Worm (Caenorhabditis elegans) whole organism, L4 larva: ENCODE measurements around the gene rbx-1.

Experiments used
- F44E2.7 ChIP-seq: fragments of 200-800 bp; sonication (Bioruptor generic); IDR thresholded peaks from 2 replicates; pipeline ENCODE4 v2.1.2; 2022; ENCODE audit warnings: missing genetic modification characterization, missing compliant biosample characterization
- F49E8.2 ChIP-seq: sonication (generic microtip); optimal IDR thresholded peaks from 2 replicates; lab custom pipeline; 2016; ENCODE audit warnings: missing compliant biosample characterization, mild to moderate bottlenecking, missing genetic modification characterization, borderline replicate concordance
- T26A8.4 ChIP-seq: fragments of 200-800 bp; sonication (Bioruptor generic); IDR thresholded peaks from 2 replicates; pipeline ENCODE4 v1.3.6; 2022; ENCODE audit warnings: missing genetic modification characterization, missing compliant biosample characterization
- Y105C5A.15 ChIP-seq: fragments of 200-800 bp; sonication (Bioruptor generic); IDR thresholded peaks from 2 replicates; pipeline ENCODE4 v1.3.6; 2022; ENCODE audit warnings: missing genetic modification characterization, missing compliant biosample characterization
- Y5F2A.4 ChIP-seq: fragments of 200-800 bp; sonication (Bioruptor generic); optimal IDR thresholded peaks from 2 replicates; lab custom pipeline; 2018; ENCODE audit warnings: mild to moderate bottlenecking, missing genetic modification characterization, missing compliant biosample characterization
- Y75B8A.6 ChIP-seq: fragments of 200-800 bp; sonication (Bioruptor generic); IDR thresholded peaks from 2 replicates; pipeline ENCODE4 v1.3.6; 2022; ENCODE audit warnings: missing genetic modification reagents, missing genetic modification characterization, missing compliant biosample characterization
- ZK337.2 ChIP-seq: fragments of 200-800 bp; sonication (Bioruptor generic); IDR thresholded peaks from 2 replicates; pipeline ENCODE4 v1.3.6; 2022; ENCODE audit warnings: missing genetic modification reagents, missing genetic modification characterization, missing compliant biosample characterization
- aha-1 ChIP-seq: fragments of 150-350 bp; peaks from one replicate; lab custom pipeline; 2014; ENCODE audit warnings: missing biosample characterization, missing genetic modification characterization
- aly-2 ChIP-seq: sonication (generic microtip); optimal IDR thresholded peaks from 2 replicates; lab custom pipeline; 2018; ENCODE audit warnings: missing biosample characterization, missing genetic modification characterization
- arid-1 ChIP-seq: fragments of 200-800 bp; sonication (Bioruptor generic); conservative IDR thresholded peaks from 2 replicates; pipeline ENCODE4 v1.3.6; 2022; ENCODE audit warnings: missing genetic modification reagents, missing genetic modification characterization, missing compliant biosample characterization
- ceh-62 ChIP-seq: sonication (generic microtip); optimal IDR thresholded peaks from 2 replicates; lab custom pipeline; 2017; ENCODE audit warnings: missing biosample characterization, missing genetic modification characterization
- ceh-82 ChIP-seq: sonication (generic microtip); optimal IDR thresholded peaks from 2 replicates; lab custom pipeline; 2017; ENCODE audit warnings: missing biosample characterization, missing genetic modification characterization
- ces-1 ChIP-seq: fragments of 150-350 bp; sonication (generic microtip); optimal IDR thresholded peaks from 4 replicates; lab custom pipeline; 2014; ENCODE audit warnings: missing biosample characterization, missing genetic modification reagents, missing genetic modification characterization
- cey-2 ChIP-seq: sonication (generic microtip); optimal IDR thresholded peaks from 3 replicates; lab custom pipeline; 2017; ENCODE audit warnings: missing genetic modification characterization, mild to moderate bottlenecking, missing compliant biosample characterization, antibody characterized with exemption, borderline replicate concordance; ENCODE audit not compliant: insufficient read depth
- daf-16 ChIP-seq, 3 experiments: sonication (generic microtip); optimal IDR thresholded peaks; 2 replicates each; lab custom pipeline; 2016 to 2017; ENCODE audit warnings: missing genetic modification characterization in 3 of 3, missing genetic modification reagents in 3 of 3, mild to moderate bottlenecking in 2 of 3, missing compliant biosample characterization in 2 of 3, missing biosample characterization in 1 of 3, moderate library complexity in 1 of 3
- dmd-6 ChIP-seq: fragments of 200-800 bp; sonication (Bioruptor generic); IDR thresholded peaks from 2 replicates; pipeline ENCODE4 v1.3.6; 2022; ENCODE audit warnings: missing genetic modification reagents, missing genetic modification characterization, missing compliant biosample characterization
- dmd-9 ChIP-seq: fragments of 200-800 bp; sonication (Bioruptor generic); IDR thresholded peaks from 2 replicates; pipeline ENCODE4 v1.3.6; 2022; ENCODE audit warnings: missing genetic modification reagents, missing genetic modification characterization, missing compliant biosample characterization
- duxl-1 ChIP-seq: sonication (generic microtip); optimal IDR thresholded peaks from 2 replicates; lab custom pipeline; 2016; ENCODE audit warnings: mild to moderate bottlenecking, missing genetic modification characterization, moderate library complexity, missing compliant biosample characterization; ENCODE audit not compliant: poor library complexity
- egl-27 ChIP-seq: sonication (generic microtip); optimal IDR thresholded peaks from 3 replicates; lab custom pipeline; 2017; ENCODE audit warnings: missing biosample characterization, missing genetic modification reagents, missing genetic modification characterization
- egl-43 ChIP-seq: fragments of 200-800 bp; sonication (Bioruptor generic); IDR thresholded peaks from 2 replicates; pipeline ENCODE4 v1.3.6; 2022; ENCODE audit warnings: missing genetic modification reagents, missing genetic modification characterization, missing compliant biosample characterization
- hlh-11 ChIP-seq: fragments of 200-800 bp; sonication (Bioruptor generic); optimal IDR thresholded peaks from 2 replicates; lab custom pipeline; 2018; ENCODE audit warnings: mild to moderate bottlenecking, missing genetic modification characterization, missing compliant biosample characterization
- hlh-30 ChIP-seq: sonication (generic microtip); optimal IDR thresholded peaks from 2 replicates; lab custom pipeline; 2017; ENCODE audit warnings: antibody characterized with exemption, mild to moderate bottlenecking, missing genetic modification characterization, missing compliant biosample characterization; ENCODE audit not compliant: insufficient read depth
- hmg-1.1 ChIP-seq: fragments of 200-800 bp; sonication (Bioruptor generic); IDR thresholded peaks from 2 replicates; pipeline ENCODE4 v1.3.6; 2022; ENCODE audit warnings: missing genetic modification reagents, missing genetic modification characterization, missing compliant biosample characterization
- jun-1 ChIP-seq: fragments of 150-350 bp; optimal IDR thresholded peaks from 2 replicates; lab custom pipeline; 2014; ENCODE audit warnings: missing biosample characterization, missing genetic modification reagents, missing genetic modification characterization
- lim-7 ChIP-seq: fragments of 200-800 bp; sonication (Bioruptor generic); IDR thresholded peaks from 2 replicates; pipeline ENCODE4 v1.3.6; 2022; ENCODE audit warnings: missing genetic modification characterization, missing compliant biosample characterization
- lin-1 ChIP-seq: fragments of 200-800 bp; sonication (Bioruptor generic); IDR thresholded peaks from 2 replicates; pipeline ENCODE4 v1.3.6; 2022; ENCODE audit warnings: missing genetic modification reagents, missing genetic modification characterization, missing compliant biosample characterization
- lin-29 ChIP-seq: fragments of 200-800 bp; sonication (Bioruptor generic); IDR thresholded peaks from 2 replicates; pipeline ENCODE4 v1.3.6; 2022; ENCODE audit warnings: missing genetic modification reagents, missing genetic modification characterization, missing compliant biosample characterization
- lir-3 ChIP-seq: sonication (generic microtip); optimal IDR thresholded peaks from 2 replicates; lab custom pipeline; 2016; ENCODE audit warnings: mild to moderate bottlenecking, missing genetic modification characterization, missing compliant biosample characterization
- madf-5 ChIP-seq, 2 experiments: fragments of 200-800 bp; sonication (Bioruptor generic); IDR thresholded peaks; 2 replicates each; pipeline ENCODE4 v1.3.6; 2022; ENCODE audit warnings: missing compliant biosample characterization in 2 of 2, missing genetic modification characterization in 2 of 2
- madf-9 ChIP-seq: fragments of 200-800 bp; sonication (Bioruptor generic); conservative IDR thresholded peaks from 2 replicates; pipeline ENCODE4 v1.3.6; 2022; ENCODE audit warnings: missing genetic modification reagents, missing genetic modification characterization, missing compliant biosample characterization
- mdt-29 ChIP-seq: fragments of 200-800 bp; sonication (Bioruptor generic); IDR thresholded peaks from 2 replicates; pipeline ENCODE4 v1.3.6; 2022; ENCODE audit warnings: missing genetic modification reagents, missing genetic modification characterization, missing compliant biosample characterization
- mep-1 ChIP-seq: fragments of 150-350 bp; sonication (generic microtip); optimal IDR thresholded peaks from 3 replicates; lab custom pipeline; 2014; ENCODE audit warnings: missing biosample characterization, missing genetic modification characterization
- mes-2 ChIP-seq: sonication (generic microtip); optimal IDR thresholded peaks from 2 replicates; lab custom pipeline; 2016; ENCODE audit warnings: missing genotype, mild to moderate bottlenecking, missing genetic modification characterization, missing compliant biosample characterization; ENCODE audit not compliant: poor library complexity, severe bottlenecking
- mxl-2 ChIP-seq: fragments of 200-800 bp; sonication (Bioruptor generic); conservative IDR thresholded peaks from 2 replicates; pipeline ENCODE4 v1.3.6; 2022; ENCODE audit warnings: missing genetic modification reagents, missing genetic modification characterization, missing compliant biosample characterization
- nhr-111 ChIP-seq: fragments of 200-800 bp; sonication (Bioruptor generic); optimal IDR thresholded peaks from 2 replicates; lab custom pipeline; 2018; ENCODE audit warnings: mild to moderate bottlenecking, missing genetic modification characterization, missing compliant biosample characterization
- nhr-6 ChIP-seq: fragments of 150-350 bp; optimal IDR thresholded peaks from 2 replicates; lab custom pipeline; 2014; ENCODE audit warnings: missing biosample characterization, missing genetic modification characterization
- php-3 ChIP-seq: fragments of 200-800 bp; sonication (Bioruptor generic); IDR thresholded peaks from 2 replicates; pipeline ENCODE4 v1.3.6; 2022; ENCODE audit warnings: missing genetic modification reagents, missing genetic modification characterization, missing compliant biosample characterization
- pqm-1 ChIP-seq: sonication (generic microtip); optimal IDR thresholded peaks from 2 replicates; lab custom pipeline; 2017; ENCODE audit warnings: missing biosample characterization, missing genetic modification characterization
- sdz-12 ChIP-seq: fragments of 200-800 bp; sonication (Bioruptor generic); optimal IDR thresholded peaks from 2 replicates; lab custom pipeline; 2018; ENCODE audit warnings: mild to moderate bottlenecking, missing genetic modification characterization, missing compliant biosample characterization
- skn-1 ChIP-seq: fragments of 150-350 bp; optimal IDR thresholded peaks from 2 replicates; lab custom pipeline; 2014; ENCODE audit warnings: missing biosample characterization, missing genetic modification characterization
- snpc-1.2 ChIP-seq: fragments of 200-800 bp; sonication (Bioruptor generic); IDR thresholded peaks from 2 replicates; pipeline ENCODE4 v1.3.6; 2022; ENCODE audit warnings: missing genetic modification reagents, missing genetic modification characterization, missing compliant biosample characterization
- spr-1 ChIP-seq: sonication (generic microtip); optimal IDR thresholded peaks from 2 replicates; lab custom pipeline; 2016; ENCODE audit warnings: mild to moderate bottlenecking, missing genetic modification characterization, missing compliant biosample characterization
- tag-97 ChIP-seq: fragments of 200-800 bp; sonication (Bioruptor generic); IDR thresholded peaks from 2 replicates; pipeline ENCODE4 v1.3.6; 2022; ENCODE audit warnings: missing genetic modification characterization, missing compliant biosample characterization
- tra-1 ChIP-seq: fragments of 200-800 bp; sonication (Bioruptor generic); IDR thresholded peaks from 2 replicates; pipeline ENCODE4 v1.3.6; 2022; ENCODE audit warnings: missing genetic modification reagents, missing genetic modification characterization, missing compliant biosample characterization
- unc-39 ChIP-seq: sonication (generic microtip); optimal IDR thresholded peaks from 2 replicates; lab custom pipeline; 2017; ENCODE audit warnings: missing biosample characterization, missing genetic modification characterization
- unc-62 ChIP-seq, 3 experiments: fragments of 150-350 bp in 1 of 3; sonication (generic microtip); optimal IDR thresholded peaks in 2 of 3; peaks in 1 of 3; 1 replicate in 1 of 3; 2 replicates in 2 of 3; lab custom pipeline; 2014 to 2017; ENCODE audit warnings: missing biosample characterization in 3 of 3, missing genetic modification characterization in 3 of 3, missing genetic modification reagents in 3 of 3, missing genotype in 1 of 3
- zag-1 ChIP-seq: fragments of 150-350 bp; optimal IDR thresholded peaks from 2 replicates; lab custom pipeline; 2014; ENCODE audit warnings: missing biosample characterization, missing genetic modification characterization
- zip-11 ChIP-seq: fragments of 200-800 bp; sonication (Bioruptor generic); IDR thresholded peaks from 2 replicates; pipeline ENCODE4 v1.3.6; 2022; ENCODE audit warnings: missing genetic modification characterization, missing compliant biosample characterization
- zip-2 ChIP-seq: fragments of 150-350 bp; optimal IDR thresholded peaks from 2 replicates; lab custom pipeline; 2014; ENCODE audit warnings: missing biosample characterization, missing genetic modification characterization
- ztf-7 ChIP-seq: fragments of 150-350 bp; optimal IDR thresholded peaks from 2 replicates; lab custom pipeline; 2014; ENCODE audit warnings: missing biosample characterization, missing genetic modification characterization

Gene rbx-1

ce11 chrV:9733920-9734454, 43.7 kb upstream of the rbx-1 start, which contains the start of gene cal-7 (continued):
- TF ChIP-seq unc-39 (tag; lab: Kevin White, UChicago), result no peak
- TF ChIP-seq daf-16 (GFP tag; optimal IDR thresholded peaks at IDR 0.05; lab: Kevin White, UChicago), result no peak
- peak; percentile 2 for TF ChIP-seq daf-16 (tag; optimal IDR thresholded peaks at IDR 0.05; lab: Kevin White, UChicago)
- TF ChIP-seq arid-1, result no peak
- peak; percentile 33; the same call in 1 of the 2 replicates for TF ChIP-seq hmg-1.1 (GFP tag; lab: Robert Waterston, UW)
- no peak for TF ChIP-seq php-3
- no peak for TF ChIP-seq Y75B8A.6 (GFP tag; lab: Robert Waterston, UW)
- peak; percentile 70 for TF ChIP-seq T26A8.4 (GFP tag; lab: Robert Waterston, UW)
- TF ChIP-seq lin-29 (GFP tag; lab: Robert Waterston, UW), result no peak
- no peak for TF ChIP-seq madf-9
- peak; percentile 15 for TF ChIP-seq Y5F2A.4 (GFP tag; lab: Kevin White, UChicago)
- TF ChIP-seq egl-43, result no peak
- TF ChIP-seq zip-11 (GFP tag; lab: Robert Waterston, UW), result no peak
- TF ChIP-seq cey-2 (tag; lab: Kevin White, UChicago), result no peak
- 0 out of 2 replicates have a peak, but pooled peaks have one; percentile 52 for TF ChIP-seq tra-1
- TF ChIP-seq ztf-7 (tag; lab: Kevin White, UChicago), result no peak
- TF ChIP-seq hlh-30, result peak; percentile 3
- peak; percentile 17 for TF ChIP-seq nhr-111
- no peak for TF ChIP-seq unc-62 (GFP tag; optimal IDR thresholded peaks at IDR 0.05 in 1 of 2; lab: Kevin White, UChicago)
- no peak for TF ChIP-seq unc-62 (tag; optimal IDR thresholded peaks at IDR 0.05; lab: Kevin White, UChicago)
- no peak for TF ChIP-seq nhr-6 (tag; lab: Kevin White, UChicago)
- TF ChIP-seq mep-1 (tag; lab: Kevin White, UChicago), result peak; percentile 31
- TF ChIP-seq mes-2 (tag; lab: Kevin White, UChicago), result no peak
- peak; percentile 0 for TF ChIP-seq aha-1 (tag; lab: Kevin White, UChicago)
- no peak for TF ChIP-seq dmd-6
- TF ChIP-seq lim-7 (GFP tag; lab: Robert Waterston, UW), result no peak
- TF ChIP-seq ces-1 (GFP tag; lab: Kevin White, UChicago), result no peak
- TF ChIP-seq ZK337.2 (GFP tag; lab: Robert Waterston, UW), result no peak
- no peak for TF ChIP-seq mxl-2 (GFP tag; lab: Robert Waterston, UW)
- TF ChIP-seq zag-1 (tag; lab: Kevin White, UChicago), result no peak
- TF ChIP-seq pqm-1 (tag; lab: Kevin White, UChicago), result no peak
- TF ChIP-seq jun-1, result no peak
- no peak for TF ChIP-seq skn-1 (tag; lab: Kevin White, UChicago)
- TF ChIP-seq lir-3 (tag; lab: Kevin White, UChicago), result no peak
- TF ChIP-seq egl-27, result no peak
- no peak for TF ChIP-seq duxl-1 (tag; lab: Kevin White, UChicago)
- TF ChIP-seq F49E8.2 (tag; lab: Kevin White, UChicago), result no peak
- no peak for TF ChIP-seq Y105C5A.15 (GFP tag; lab: Robert Waterston, UW)
- TF ChIP-seq hlh-11 (tag; lab: Kevin White, UChicago), result no peak
- no peak for TF ChIP-seq dmd-9 (GFP tag; lab: Robert Waterston, UW)
- no peak for TF ChIP-seq sdz-12
- no peak for TF ChIP-seq tag-97 (GFP tag; lab: Robert Waterston, UW)
- TF ChIP-seq ceh-82 (tag; lab: Kevin White, UChicago), result no peak
- TF ChIP-seq snpc-1.2 (GFP tag; lab: Robert Waterston, UW), result no peak
- TF ChIP-seq zip-2, result no peak
- TF ChIP-seq aly-2 (tag; lab: Kevin White, UChicago), result no peak
- no peak for TF ChIP-seq ceh-62
- no peak for TF ChIP-seq mdt-29 (GFP tag; lab: Robert Waterston, UW)
- TF ChIP-seq lin-1, result no peak
- TF ChIP-seq madf-5 (GFP tag; IDR thresholded peaks at IDR 0.05; lab: Robert Waterston, UW), result no peak
- no peak for TF ChIP-seq F44E2.7
- no peak for TF ChIP-seq spr-1 (tag; lab: Kevin White, UChicago)
